Worm (Caenorhabditis elegans) whole organism, late embryonic: Measurements from ENCODE around the gene H29C22.1.

Source experiments
- C08G9.2 ChIP-seq: sonication (generic microtip); optimal IDR thresholded peaks from 2 replicates; lab custom pipeline; 2016; ENCODE audit warnings: mild to moderate bottlenecking, missing genetic modification characterization, moderate library complexity, missing compliant biosample characterization
- F13H6.1 ChIP-seq: sonication (generic microtip); optimal IDR thresholded peaks from 2 replicates; lab custom pipeline; 2016; ENCODE audit warnings: missing genetic modification characterization, missing compliant biosample characterization
- ama-1 ChIP-seq: fragments of 150-350 bp; optimal IDR thresholded peaks from 2 replicates; lab custom pipeline; 2014
- ceh-2 ChIP-seq: sonication (generic microtip); optimal IDR thresholded peaks from 2 replicates; lab custom pipeline; 2016; ENCODE audit warnings: missing genotype, missing genetic modification characterization, missing compliant biosample characterization
- ets-4 ChIP-seq: sonication (generic microtip); optimal IDR thresholded peaks from 2 replicates; lab custom pipeline; 2016; ENCODE audit warnings: missing genetic modification characterization, missing compliant biosample characterization
- fkh-10 ChIP-seq: fragments of 150-350 bp; optimal IDR thresholded peaks from 2 replicates; lab custom pipeline; 2014; ENCODE audit warnings: missing biosample characterization, missing genetic modification reagents, missing genetic modification characterization
- nhr-11 ChIP-seq: fragments of 150-350 bp; optimal IDR thresholded peaks from 2 replicates; lab custom pipeline; 2014; ENCODE audit warnings: missing biosample characterization, missing genetic modification characterization
- npax-4 ChIP-seq: sonication (generic microtip); optimal IDR thresholded peaks from 2 replicates; lab custom pipeline; 2016; ENCODE audit warnings: missing genetic modification characterization, missing compliant biosample characterization
- pha-2 ChIP-seq: sonication (generic microtip); optimal IDR thresholded peaks from 2 replicates; lab custom pipeline; 2017; ENCODE audit warnings: mild to moderate bottlenecking, missing genetic modification characterization, missing compliant biosample characterization
- sox-2 ChIP-seq: fragments of 200-800 bp; sonication (Bioruptor generic); IDR thresholded peaks from 2 replicates; pipeline ENCODE4 v1.3.6; 2022; ENCODE audit warnings: missing genetic modification reagents, missing genetic modification characterization, missing compliant biosample characterization
- sox-4 ChIP-seq: sonication (generic microtip); optimal IDR thresholded peaks from 2 replicates; lab custom pipeline; 2017; ENCODE audit warnings: mild to moderate bottlenecking, missing genetic modification characterization, inconsistent platforms, missing compliant biosample characterization
- tbx-2 ChIP-seq: sonication (generic microtip); optimal IDR thresholded peaks from 2 replicates; lab custom pipeline; 2016; ENCODE audit warnings: missing genetic modification characterization, missing compliant biosample characterization
- unc-3 ChIP-seq, 2 experiments: fragments of 200-800 bp in 1 of 2; sonication (Bioruptor generic) in 1 of 2; sonication (generic microtip) in 1 of 2; conservative IDR thresholded peaks in 1 of 2; optimal IDR thresholded peaks in 1 of 2; 2 replicates each; pipeline versions ENCODE4 v1.3.6 to Lab custom; 2016 to 2022; ENCODE audit warnings: missing compliant biosample characterization in 2 of 2, missing genetic modification characterization in 2 of 2, missing genetic modification reagents in 1 of 2

- TF ChIP-seq nhr-11 (tag; lab: Kevin White, UChicago) (no peak), ceh-2 (tag; lab: Kevin White, UChicago) (no peak), ama-1 (no peak), unc-3 (GFP tag; conservative IDR thresholded peaks at IDR 0.05; lab: Robert Waterston, UW) (no peak), unc-3 (tag; optimal IDR thresholded peaks at IDR 0.05; lab: Kevin White, UChicago) (no peak), tbx-2 (tag; lab: Kevin White, UChicago) (no peak), npax-4 (tag; lab: Kevin White, UChicago) (no peak), C08G9.2 (tag; lab: Kevin White, UChicago) (no peak), F13H6.1 (no peak), sox-4 (tag; lab: Kevin White, UChicago) (no peak), ets-4 (tag; lab: Kevin White, UChicago) (no peak), sox-2 (no peak), pha-2 (tag; lab: Kevin White, UChicago) (no peak), fkh-10 (no peak)
Measured at ce11 chrX:9271886-9272285, 39.2 kb downstream of the H29C22.1 start.
